Worm (Caenorhabditis elegans) whole organism, young adult: ENCODE data around the gene F35E12.6.

Experiments used
- dpl-1 ChIP-seq: fragments of 150-350 bp; optimal IDR thresholded peaks from 2 replicates; lab custom pipeline; 2014; ENCODE audit warnings: missing biosample characterization, missing genetic modification reagents, missing genetic modification characterization
- lin-35 ChIP-seq, 3 experiments: fragments of 150-350 bp in 2 of 3; sonication (generic microtip) in 1 of 3; optimal IDR thresholded peaks; 2 replicates each; lab custom pipeline; 2014 to 2018; ENCODE audit warnings: missing biosample characterization in 3 of 3, missing genetic modification characterization in 3 of 3, missing genetic modification reagents in 3 of 3
- tbp1 ChIP-seq: fragments of 200-800 bp; sonication (Bioruptor generic); optimal IDR thresholded peaks from 2 replicates; lab custom pipeline; 2018; ENCODE audit warnings: mild to moderate bottlenecking, missing genetic modification characterization, missing compliant biosample characterization

DNA sequence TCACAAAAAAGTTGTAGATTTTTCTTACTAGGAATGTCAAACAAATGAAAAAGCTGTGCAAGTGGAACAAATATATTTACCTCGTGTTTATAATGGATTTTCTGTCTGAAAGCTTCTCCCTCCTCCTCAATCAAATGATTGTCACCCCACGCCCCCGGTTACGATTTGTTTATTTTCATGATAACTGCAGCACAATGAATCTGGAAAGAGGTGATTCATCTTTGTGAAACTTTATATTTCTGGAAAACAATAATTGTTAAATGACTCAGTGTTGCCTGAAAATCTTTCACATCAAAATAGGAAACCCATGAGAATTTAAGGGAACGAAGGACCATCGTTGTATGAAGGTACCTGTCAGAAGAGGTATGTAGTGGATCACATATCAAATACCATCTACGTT lies 12.6 kb upstream of the F35E12.6 start, which contains the start of gene F35E12.10:
- no peak for TF ChIP-seq tbp1 (GFP tag; lab: Kevin White, UChicago)
- no peak for TF ChIP-seq lin-35 (GFP tag; optimal IDR thresholded peaks at IDR 0.05; lab: Kevin White, UChicago)
- no peak for TF ChIP-seq dpl-1
